Worm (Caenorhabditis elegans) whole organism, early embryonic: ENCODE results near the gene arx-5.

Source experiments
- B0310.2 ChIP-seq: sonication (generic microtip); optimal IDR thresholded peaks from 2 replicates; lab custom pipeline; 2016; ENCODE audit warnings: mild to moderate bottlenecking, missing genetic modification characterization, missing compliant biosample characterization
- F13C5.2 ChIP-seq: sonication (generic microtip); optimal IDR thresholded peaks from 2 replicates; lab custom pipeline; 2017; ENCODE audit warnings: mild to moderate bottlenecking, missing genetic modification characterization, inconsistent platforms, missing compliant biosample characterization
- aly-1 ChIP-seq: sonication (generic microtip); optimal IDR thresholded peaks from 2 replicates; lab custom pipeline; 2016; ENCODE audit warnings: missing genetic modification characterization, missing compliant biosample characterization
- ama-1 ChIP-seq: fragments of 150-350 bp; optimal IDR thresholded peaks from 2 replicates; lab custom pipeline; 2014
- ceh-13 ChIP-seq: fragments of 200-800 bp; sonication (Bioruptor generic); optimal IDR thresholded peaks from 2 replicates; lab custom pipeline; 2018; ENCODE audit warnings: mild to moderate bottlenecking, missing genetic modification characterization, missing compliant biosample characterization
- ets-7 ChIP-seq: sonication (generic microtip); optimal IDR thresholded peaks from 2 replicates; lab custom pipeline; 2016; ENCODE audit warnings: missing genotype, missing genetic modification characterization, missing compliant biosample characterization
- flt-1 ChIP-seq: fragments of 200-800 bp; sonication (Bioruptor generic); IDR thresholded peaks from 2 replicates; pipeline ENCODE4 v1.3.6; 2022; ENCODE audit warnings: missing genetic modification characterization, missing compliant biosample characterization
- hmbx-1 ChIP-seq: sonication (generic microtip); optimal IDR thresholded peaks from 2 replicates; lab custom pipeline; 2016; ENCODE audit warnings: mild to moderate bottlenecking, missing genetic modification characterization, missing compliant biosample characterization
- hmg-4 ChIP-seq: fragments of 200-800 bp; sonication (Bioruptor generic); optimal IDR thresholded peaks from 2 replicates; lab custom pipeline; 2018; ENCODE audit warnings: mild to moderate bottlenecking, missing genetic modification characterization, missing compliant biosample characterization
- hnd-1 ChIP-seq: sonication (generic microtip); optimal IDR thresholded peaks from 2 replicates; lab custom pipeline; 2016; ENCODE audit warnings: missing genetic modification characterization, missing compliant biosample characterization
- sea-1 ChIP-seq: fragments of 200-800 bp; sonication (Bioruptor generic); conservative IDR thresholded peaks from 2 replicates; pipeline ENCODE4 v1.3.6; 2022; ENCODE audit warnings: missing genetic modification characterization, missing compliant biosample characterization
- tbx-37 ChIP-seq: fragments of 200-800 bp; sonication (Bioruptor generic); conservative IDR thresholded peaks from 2 replicates; pipeline ENCODE4 v1.3.6; 2022; ENCODE audit warnings: missing genetic modification reagents, missing genetic modification characterization, missing compliant biosample characterization
- tra-4 ChIP-seq: sonication (generic microtip); optimal IDR thresholded peaks from 2 replicates; lab custom pipeline; 2017; ENCODE audit warnings: missing genetic modification characterization, missing compliant biosample characterization

DNA sequence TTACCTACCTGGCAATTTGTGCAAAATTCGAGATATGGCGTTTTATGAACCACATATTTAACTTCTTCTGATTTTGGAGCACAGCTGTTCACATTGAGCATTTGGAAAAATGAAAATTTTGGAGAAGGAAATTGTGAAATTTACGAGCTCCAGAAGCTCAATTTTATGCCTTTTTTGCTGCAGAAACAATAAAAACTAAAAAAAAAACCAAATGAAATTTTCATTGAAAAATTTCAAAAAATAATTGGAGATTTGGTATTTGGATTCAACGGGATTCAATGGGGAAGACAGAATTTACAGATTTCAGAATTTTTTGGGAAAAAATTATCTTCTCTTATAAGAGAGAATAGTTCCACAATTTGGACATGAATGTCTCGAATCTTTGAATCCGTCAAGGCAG is 38.7 kb upstream of the arx-5 start, which contains the start of gene Y37D8A.26:
- TF ChIP-seq hmbx-1 (tag; lab: Kevin White, UChicago) (no peak), tbx-37 (no peak), ama-1 (lab: Kevin White, UChicago) (no peak), hnd-1 (no peak), aly-1 (no peak), tra-4 (tag; lab: Kevin White, UChicago) (no peak), ets-7 (tag; lab: Kevin White, UChicago) (no peak), B0310.2 (tag; lab: Kevin White, UChicago) (no peak), F13C5.2 (tag; lab: Kevin White, UChicago) (no peak), ceh-13 (GFP tag; lab: Kevin White, UChicago) (no peak), flt-1 (GFP tag; lab: Robert Waterston, UW) (no peak), hmg-4 (GFP tag; lab: Kevin White, UChicago) (no peak), sea-1 (no peak)
